Fruit fly (Drosophila melanogaster) whole organism, embryonic: Measurements from ENCODE around the gene CG10508.
A peak's percentile ranks its signal among the peaks of the same experiment; 100 is the strongest.

Experiments used
- Ada2b ChIP-seq: fragments of 200-800 bp; sonication (Bioruptor generic); IDR thresholded peaks from 2 replicates; pipeline ENCODE4 v1.3.6; 2022; ENCODE audit warnings: missing biosample characterization, missing genetic modification characterization
- Atf-2 ChIP-seq: fragments of 200-800 bp; sonication (Bioruptor generic); optimal IDR thresholded peaks from 2 replicates; lab custom pipeline; 2016; ENCODE audit warnings: missing biosample characterization, missing genetic modification characterization
- CG10543 ChIP-seq: fragments of 200-800 bp; sonication (Bioruptor generic); optimal IDR thresholded peaks from 3 replicates; lab custom pipeline; 2017; ENCODE audit warnings: missing biosample characterization, mild to moderate bottlenecking, missing genetic modification characterization, moderate library complexity
- CG12155 ChIP-seq: fragments of 200-800 bp; sonication (Bioruptor generic); optimal IDR thresholded peaks from 3 replicates; lab custom pipeline; 2016; ENCODE audit warnings: missing biosample characterization, missing genetic modification characterization
- CG14050 ChIP-seq: fragments of 200-800 bp; sonication (Bioruptor generic); IDR thresholded peaks from 3 replicates; pipeline ENCODE4 v1.3.6; 2022; ENCODE audit warnings: missing biosample characterization, missing genetic modification characterization
- CG15601 ChIP-seq: fragments of 200-800 bp; sonication (Bioruptor generic); optimal IDR thresholded peaks from 3 replicates; lab custom pipeline; 2019; ENCODE audit warnings: missing biosample characterization, mild to moderate bottlenecking, missing genetic modification characterization, moderate library complexity
- CG17186 ChIP-seq: fragments of 200-800 bp; sonication (Bioruptor generic); optimal IDR thresholded peaks from 3 replicates; lab custom pipeline; 2017; ENCODE audit warnings: missing biosample characterization, missing genetic modification reagents, missing genetic modification characterization
- CG17361 ChIP-seq: fragments of 200-800 bp; sonication (Bioruptor generic); IDR thresholded peaks from 3 replicates; pipeline ENCODE4 v1.3.6; 2022; ENCODE audit warnings: missing biosample characterization, missing genetic modification characterization
- CG17802 ChIP-seq: fragments of 200-800 bp; sonication (Bioruptor generic); optimal IDR thresholded peaks from 2 replicates; lab custom pipeline; 2018; ENCODE audit warnings: missing biosample characterization, mild to moderate bottlenecking, missing genetic modification characterization, moderate library complexity
- CG31224 ChIP-seq: fragments of 200-800 bp; sonication (Bioruptor generic); IDR thresholded peaks from 2 replicates; pipeline ENCODE4 v1.3.6; 2022; ENCODE audit warnings: missing biosample characterization, missing genetic modification characterization
- CG33213 ChIP-seq: fragments of 200-800 bp; sonication (Bioruptor generic); optimal IDR thresholded peaks from 3 replicates; lab custom pipeline; 2016; ENCODE audit warnings: missing biosample characterization, missing genetic modification characterization
- CG33557 ChIP-seq: fragments of 200-800 bp; sonication (Bioruptor generic); optimal IDR thresholded peaks from 2 replicates; lab custom pipeline; 2019; ENCODE audit warnings: missing biosample characterization, mild to moderate bottlenecking, missing genetic modification characterization, moderate library complexity
- CG4282 ChIP-seq: fragments of 200-800 bp; sonication (Bioruptor generic); optimal IDR thresholded peaks from 2 replicates; lab custom pipeline; 2016; ENCODE audit warnings: missing biosample characterization, missing genetic modification characterization
- CG5953 ChIP-seq: fragments of 200-800 bp; sonication (Bioruptor generic); IDR thresholded peaks from 2 replicates; pipeline ENCODE4 v1.3.6; 2022; ENCODE audit warnings: missing biosample characterization, missing genetic modification characterization
- CG6654 ChIP-seq: fragments of 200-800 bp; sonication (Bioruptor generic); optimal IDR thresholded peaks from 2 replicates; lab custom pipeline; 2017; ENCODE audit warnings: missing biosample characterization, mild to moderate bottlenecking, missing genetic modification characterization
- CG6854 ChIP-seq: fragments of 200-800 bp; sonication (Bioruptor generic); optimal IDR thresholded peaks from 3 replicates; lab custom pipeline; 2017; ENCODE audit warnings: missing biosample characterization, mild to moderate bottlenecking, missing genetic modification characterization
- CG7963 ChIP-seq: fragments of 200-800 bp; sonication (Bioruptor generic); IDR thresholded peaks from 3 replicates; pipeline ENCODE4 v1.3.6; 2022; ENCODE audit warnings: missing biosample characterization, missing genetic modification characterization; ENCODE audit not compliant: partially characterized antibody
- CrebB ChIP-seq: fragments of 200-800 bp; sonication (Bioruptor generic); optimal IDR thresholded peaks from 3 replicates; lab custom pipeline; 2018; ENCODE audit warnings: missing biosample characterization, mild to moderate bottlenecking, missing genetic modification characterization
- Drgx ChIP-seq: fragments of 200-800 bp; sonication (Bioruptor generic); IDR thresholded peaks from 2 replicates; pipeline ENCODE4 v1.3.6; 2022; ENCODE audit warnings: missing biosample characterization, missing genetic modification characterization
- Fer2 ChIP-seq: fragments of 200-800 bp; sonication (Bioruptor generic); optimal IDR thresholded peaks from 2 replicates; lab custom pipeline; 2018; ENCODE audit warnings: missing biosample characterization, mild to moderate bottlenecking, missing genetic modification characterization, moderate library complexity
- Hsf ChIP-seq: fragments of 200-800 bp; sonication (Bioruptor generic); optimal IDR thresholded peaks from 3 replicates; lab custom pipeline; 2016; ENCODE audit warnings: missing biosample characterization, missing genetic modification characterization
- NK7.1 ChIP-seq: fragments of 200-800 bp; sonication (Bioruptor generic); optimal IDR thresholded peaks from 3 replicates; lab custom pipeline; 2016; ENCODE audit warnings: missing biosample characterization, missing genetic modification characterization
- Nf-YB ChIP-seq: fragments of 200-800 bp; sonication (Bioruptor generic); optimal IDR thresholded peaks from 3 replicates; lab custom pipeline; 2019; ENCODE audit warnings: missing biosample characterization, mild to moderate bottlenecking, missing genetic modification characterization, moderate library complexity
- Rx ChIP-seq: fragments of 200-800 bp; sonication (Bioruptor generic); IDR thresholded peaks from 2 replicates; pipeline ENCODE4 v1.3.6; 2022; ENCODE audit warnings: missing biosample characterization, missing genetic modification characterization
- Sry-β ChIP-seq: fragments of 200-800 bp; sonication (Bioruptor generic); optimal IDR thresholded peaks from 2 replicates; lab custom pipeline; 2018; ENCODE audit warnings: missing biosample characterization, mild to moderate bottlenecking, missing genetic modification characterization, moderate library complexity
- Ssrp ChIP-seq: fragments of 200-800 bp; sonication (Bioruptor generic); optimal IDR thresholded peaks from 2 replicates; lab custom pipeline; 2018; ENCODE audit warnings: missing biosample characterization, mild to moderate bottlenecking, missing genetic modification characterization, moderate library complexity
- Xbp1 ChIP-seq: fragments of 200-800 bp; sonication (Bioruptor generic); optimal IDR thresholded peaks from 3 replicates; lab custom pipeline; 2016; ENCODE audit warnings: missing biosample characterization, mild to moderate bottlenecking, missing genetic modification characterization
- ash1 ChIP-seq: fragments of 200-800 bp; sonication (Bioruptor generic); optimal IDR thresholded peaks from 2 replicates; lab custom pipeline; 2018; ENCODE audit warnings: missing biosample characterization, mild to moderate bottlenecking, missing genetic modification characterization
- cato ChIP-seq: fragments of 200-800 bp; sonication (Bioruptor generic); optimal IDR thresholded peaks from 2 replicates; lab custom pipeline; 2016; ENCODE audit warnings: missing biosample characterization, missing genetic modification characterization, borderline replicate concordance
- chn ChIP-seq: fragments of 200-800 bp; sonication (Bioruptor generic); optimal IDR thresholded peaks from 2 replicates; lab custom pipeline; 2016; ENCODE audit warnings: missing biosample characterization, missing genetic modification characterization
- da ChIP-seq: fragments of 200-800 bp; sonication (Bioruptor generic); optimal IDR thresholded peaks from 2 replicates; lab custom pipeline; 2016; ENCODE audit warnings: missing biosample characterization, missing genetic modification characterization
- gem ChIP-seq: fragments of 200-800 bp; sonication (Bioruptor generic); optimal IDR thresholded peaks from 2 replicates; lab custom pipeline; 2019; ENCODE audit warnings: missing biosample characterization, mild to moderate bottlenecking, missing genetic modification characterization, moderate library complexity
- ken ChIP-seq: fragments of 200-800 bp; sonication (Bioruptor generic); IDR thresholded peaks from 3 replicates; pipeline ENCODE4 v1.3.6; 2022; ENCODE audit warnings: missing biosample characterization, missing genetic modification characterization
- kni ChIP-seq: fragments of 200-800 bp; sonication (Bioruptor generic); optimal IDR thresholded peaks from 3 replicates; lab custom pipeline; 2017; ENCODE audit warnings: mild to moderate bottlenecking, missing biosample characterization, missing genetic modification reagents, missing genetic modification characterization
- mam ChIP-seq: fragments of 200-800 bp; sonication (Bioruptor generic); optimal IDR thresholded peaks from 3 replicates; lab custom pipeline; 2016; ENCODE audit warnings: missing biosample characterization, missing genetic modification characterization
- mirr ChIP-seq: fragments of 200-800 bp; sonication (Bioruptor generic); optimal IDR thresholded peaks from 3 replicates; lab custom pipeline; 2018; ENCODE audit warnings: missing biosample characterization, mild to moderate bottlenecking, missing genetic modification characterization
- pros ChIP-seq: fragments of 200-800 bp; sonication (Bioruptor generic); optimal IDR thresholded peaks from 3 replicates; lab custom pipeline; 2019; ENCODE audit warnings: missing biosample characterization, mild to moderate bottlenecking, missing genetic modification characterization, moderate library complexity
- scrt ChIP-seq: fragments of 200-800 bp; sonication (Bioruptor generic); optimal IDR thresholded peaks from 2 replicates; lab custom pipeline; 2018; ENCODE audit warnings: missing biosample characterization, mild to moderate bottlenecking, missing genetic modification characterization, moderate library complexity
- sens ChIP-seq: fragments of 200-800 bp; sonication (Bioruptor generic); peaks from one replicate; lab custom pipeline; 2016; ENCODE audit warnings: missing biosample characterization, missing genetic modification characterization
- sima ChIP-seq: fragments of 200-800 bp; sonication (Bioruptor generic); optimal IDR thresholded peaks from 2 replicates; lab custom pipeline; 2016; ENCODE audit warnings: missing biosample characterization, missing genetic modification characterization
- tap ChIP-seq: fragments of 200-800 bp; optimal IDR thresholded peaks from 3 replicates; lab custom pipeline; 2019; ENCODE audit warnings: missing biosample characterization, mild to moderate bottlenecking, missing genetic modification characterization, moderate library complexity
- zf30C ChIP-seq: fragments of 200-800 bp; sonication (Bioruptor generic); optimal IDR thresholded peaks from 3 replicates; lab custom pipeline; 2018; ENCODE audit warnings: missing biosample characterization, mild to moderate bottlenecking, missing genetic modification characterization

Gene CG10508

dm6 chr3L:21172527-21173253, 37.3 kb upstream of the CG10508 start, which contains the start of the genes chb and AsnS (continued):
- TF ChIP-seq CG6654 (GFP tag; lab: Kevin White, UChicago) (peak; percentile 53), CG12155 (GFP tag; lab: Kevin White, UChicago) (peak; percentile 86), sima (GFP tag; lab: Kevin White, UChicago) (peak; percentile 27), pros (GFP tag; lab: Kevin White, UChicago) (no peak), CG7963 (no peak), CG10543 (GFP tag; lab: Kevin White, UChicago) (peak; percentile 19), CG15601 (peak; percentile 51), NK7.1 (GFP tag; lab: Kevin White, UChicago) (peak; percentile 56), chn (GFP tag; lab: Kevin White, UChicago) (peak; percentile 66), gem (tag; lab: Kevin White, UChicago) (peak; percentile 97), CG33557 (GFP tag; lab: Kevin White, UChicago) (no peak), CG31224 (GFP tag; lab: Robert Waterston, UW) (peak; percentile 88), cato (GFP tag; lab: Kevin White, UChicago) (peak; percentile 78), Hsf (GFP tag; lab: Kevin White, UChicago) (peak; percentile 85), CG17361 (GFP tag; lab: Robert Waterston, UW) (peak; percentile 92), CG6854 (peak; percentile 86), CrebB (tag; lab: Kevin White, UChicago) (peak; percentile 87), mirr (peak; percentile 90), Sry-β (no peak), kni (GFP tag; lab: Kevin White, UChicago) (no peak), ken (GFP tag; lab: Robert Waterston, UW) (peak; percentile 84), da (GFP tag; lab: Kevin White, UChicago) (no peak), sens (GFP tag; lab: Kevin White, UChicago) (peak; percentile 95), zf30C (GFP tag; lab: Kevin White, UChicago) (no peak), Atf-2 (GFP tag; lab: Kevin White, UChicago) (peak; percentile 21), Xbp1 (GFP tag; lab: Kevin White, UChicago) (peak; percentile 86), ash1 (no peak), Ssrp (tag; lab: Kevin White, UChicago) (peak; percentile 90), CG17186 (GFP tag; lab: Kevin White, UChicago) (no peak), mam (GFP tag; lab: Kevin White, UChicago) (peak; percentile 85), CG4282 (GFP tag; lab: Kevin White, UChicago) (no peak), CG14050 (GFP tag; lab: Robert Waterston, UW) (peak; percentile 81), CG17802 (tag; lab: Kevin White, UChicago) (peak; percentile 62), Nf-YB (GFP tag; lab: Kevin White, UChicago) (peak; percentile 76), Drgx (GFP tag; lab: Robert Waterston, UW) (peak; percentile 89), Rx (peak; percentile 75), CG5953 (peak; percentile 79), tap (tag; lab: Kevin White, UChicago) (peak; percentile 94), scrt (GFP tag; lab: Kevin White, UChicago) (no peak), Ada2b (GFP tag; lab: Robert Waterston, UW) (peak; percentile 95), Fer2 (tag; lab: Kevin White, UChicago) (peak; percentile 60), CG33213 (GFP tag; lab: Kevin White, UChicago) (no peak)
